Worm (Caenorhabditis elegans) whole organism, early embryonic: ENCODE data around the gene scrm-7.

Experiments used
- B0310.2 ChIP-seq: sonication (generic microtip); optimal IDR thresholded peaks from 2 replicates; lab custom pipeline; 2016; ENCODE audit warnings: mild to moderate bottlenecking, missing genetic modification characterization, missing compliant biosample characterization
- F13C5.2 ChIP-seq: sonication (generic microtip); optimal IDR thresholded peaks from 2 replicates; lab custom pipeline; 2017; ENCODE audit warnings: mild to moderate bottlenecking, missing genetic modification characterization, inconsistent platforms, missing compliant biosample characterization
- aly-1 ChIP-seq: sonication (generic microtip); optimal IDR thresholded peaks from 2 replicates; lab custom pipeline; 2016; ENCODE audit warnings: missing genetic modification characterization, missing compliant biosample characterization
- ama-1 ChIP-seq: fragments of 150-350 bp; optimal IDR thresholded peaks from 2 replicates; lab custom pipeline; 2014
- ceh-13 ChIP-seq: fragments of 200-800 bp; sonication (Bioruptor generic); optimal IDR thresholded peaks from 2 replicates; lab custom pipeline; 2018; ENCODE audit warnings: mild to moderate bottlenecking, missing genetic modification characterization, missing compliant biosample characterization
- ceh-36 ChIP-seq: sonication (generic microtip); optimal IDR thresholded peaks from 2 replicates; lab custom pipeline; 2016; ENCODE audit warnings: missing genetic modification characterization, inconsistent platforms, missing compliant biosample characterization
- ets-7 ChIP-seq: sonication (generic microtip); optimal IDR thresholded peaks from 2 replicates; lab custom pipeline; 2016; ENCODE audit warnings: missing genotype, missing genetic modification characterization, missing compliant biosample characterization
- flt-1 ChIP-seq: fragments of 200-800 bp; sonication (Bioruptor generic); IDR thresholded peaks from 2 replicates; pipeline ENCODE4 v1.3.6; 2022; ENCODE audit warnings: missing genetic modification characterization, missing compliant biosample characterization
- hmbx-1 ChIP-seq: sonication (generic microtip); optimal IDR thresholded peaks from 2 replicates; lab custom pipeline; 2016; ENCODE audit warnings: mild to moderate bottlenecking, missing genetic modification characterization, missing compliant biosample characterization
- hmg-4 ChIP-seq: fragments of 200-800 bp; sonication (Bioruptor generic); optimal IDR thresholded peaks from 2 replicates; lab custom pipeline; 2018; ENCODE audit warnings: mild to moderate bottlenecking, missing genetic modification characterization, missing compliant biosample characterization
- hnd-1 ChIP-seq: sonication (generic microtip); optimal IDR thresholded peaks from 2 replicates; lab custom pipeline; 2016; ENCODE audit warnings: missing genetic modification characterization, missing compliant biosample characterization
- pes-1 ChIP-seq: fragments of 200-800 bp; sonication (Bioruptor generic); IDR thresholded peaks from 2 replicates; pipeline ENCODE4 v1.3.6; 2022; ENCODE audit warnings: missing genetic modification reagents, missing genetic modification characterization, missing compliant biosample characterization
- scrt-1 ChIP-seq: fragments of 200-800 bp; sonication (Bioruptor generic); IDR thresholded peaks from 2 replicates; pipeline ENCODE4 v1.3.6; 2022; ENCODE audit warnings: missing genetic modification characterization, missing compliant biosample characterization
- sea-1 ChIP-seq: fragments of 200-800 bp; sonication (Bioruptor generic); conservative IDR thresholded peaks from 2 replicates; pipeline ENCODE4 v1.3.6; 2022; ENCODE audit warnings: missing genetic modification characterization, missing compliant biosample characterization
- tbx-11 ChIP-seq: fragments of 200-800 bp; sonication (Bioruptor generic); IDR thresholded peaks from 2 replicates; pipeline ENCODE4 v1.3.6; 2022; ENCODE audit warnings: missing genetic modification characterization, missing compliant biosample characterization
- tbx-37 ChIP-seq: fragments of 200-800 bp; sonication (Bioruptor generic); conservative IDR thresholded peaks from 2 replicates; pipeline ENCODE4 v1.3.6; 2022; ENCODE audit warnings: missing genetic modification reagents, missing genetic modification characterization, missing compliant biosample characterization
- tra-4 ChIP-seq: sonication (generic microtip); optimal IDR thresholded peaks from 2 replicates; lab custom pipeline; 2017; ENCODE audit warnings: missing genetic modification characterization, missing compliant biosample characterization

Gene scrm-7

ce11 chrV:14806204-14806737 lies 26.7 kb upstream of the scrm-7 start:
- TF ChIP-seq hmbx-1 (tag; lab: Kevin White, UChicago) (no peak), aly-1 (tag; lab: Kevin White, UChicago) (no peak), hmg-4 (no peak), hnd-1 (tag; lab: Kevin White, UChicago) (no peak), tbx-37 (GFP tag; lab: Robert Waterston, UW) (no peak), B0310.2 (no peak), sea-1 (GFP tag; lab: Robert Waterston, UW) (no peak), flt-1 (GFP tag; lab: Robert Waterston, UW) (no peak), ets-7 (tag; lab: Kevin White, UChicago) (no peak), ceh-36 (tag; lab: Kevin White, UChicago) (no peak), tbx-11 (GFP tag; lab: Robert Waterston, UW) (no peak), F13C5.2 (tag; lab: Kevin White, UChicago) (no peak), tra-4 (no peak), ama-1 (lab: Kevin White, UChicago) (no peak), pes-1 (GFP tag; lab: Robert Waterston, UW) (no peak), ceh-13 (GFP tag; lab: Kevin White, UChicago) (no peak)

- TF ChIP-seq B0310.2 (no peak), flt-1 (GFP tag; lab: Robert Waterston, UW) (no peak), tra-4 (no peak), hmg-4 (no peak), pes-1 (GFP tag; lab: Robert Waterston, UW) (no peak), tbx-37 (GFP tag; lab: Robert Waterston, UW) (no peak), ceh-13 (GFP tag; lab: Kevin White, UChicago) (no peak), hnd-1 (tag; lab: Kevin White, UChicago) (no peak), ama-1 (lab: Kevin White, UChicago) (no peak), F13C5.2 (tag; lab: Kevin White, UChicago) (no peak), aly-1 (tag; lab: Kevin White, UChicago) (no peak), ceh-36 (tag; lab: Kevin White, UChicago) (no peak), sea-1 (GFP tag; lab: Robert Waterston, UW) (no peak)
Measured at ce11 chrV:14800402-14800801, 20.9 kb upstream of the scrm-7 start.

- TF ChIP-seq F13C5.2 (tag; lab: Kevin White, UChicago): no peak
Measured at ce11 chrV:14797886-14798285, 18.3 kb upstream of the scrm-7 start.

- TF ChIP-seq pes-1 (GFP tag; lab: Robert Waterston, UW) (no peak), aly-1 (tag; lab: Kevin White, UChicago) (no peak), flt-1 (GFP tag; lab: Robert Waterston, UW) (no peak)
Measured at ce11 chrV:14793043-14793442, 13.5 kb upstream of the scrm-7 start.

- no peak for TF ChIP-seq flt-1 (GFP tag; lab: Robert Waterston, UW)
- no peak for TF ChIP-seq ets-7 (tag; lab: Kevin White, UChicago)
- TF ChIP-seq hmbx-1 (tag; lab: Kevin White, UChicago): no peak
- TF ChIP-seq ama-1 (lab: Kevin White, UChicago): no peak
- no peak for TF ChIP-seq tra-4
- no peak for TF ChIP-seq ceh-36 (tag; lab: Kevin White, UChicago)
- TF ChIP-seq B0310.2: no peak
- TF ChIP-seq hnd-1 (tag; lab: Kevin White, UChicago): no peak
- TF ChIP-seq scrt-1 (GFP tag; lab: Robert Waterston, UW): no peak
- TF ChIP-seq sea-1 (GFP tag; lab: Robert Waterston, UW): no peak
- no peak for TF ChIP-seq tbx-11 (GFP tag; lab: Robert Waterston, UW)
- TF ChIP-seq tbx-37 (GFP tag; lab: Robert Waterston, UW): no peak
- TF ChIP-seq aly-1 (tag; lab: Kevin White, UChicago): no peak
Measured at ce11 chrV:14792346-14792745, 12.8 kb upstream of the scrm-7 start.

ce11 chrV:14791703-14792102 lies 12.2 kb upstream of the scrm-7 start:
- TF ChIP-seq hmg-4: no peak
- no peak for TF ChIP-seq hnd-1 (tag; lab: Kevin White, UChicago)
- TF ChIP-seq tbx-11 (GFP tag; lab: Robert Waterston, UW): no peak
- peak; percentile 26 for TF ChIP-seq ceh-36 (tag; lab: Kevin White, UChicago)

ce11 chrV:14790792-14791191 lies 11.2 kb upstream of the scrm-7 start:
- TF ChIP-seq pes-1 (GFP tag; lab: Robert Waterston, UW) (no peak), aly-1 (tag; lab: Kevin White, UChicago) (no peak), flt-1 (GFP tag; lab: Robert Waterston, UW) (no peak), tbx-11 (GFP tag; lab: Robert Waterston, UW) (no peak), tbx-37 (GFP tag; lab: Robert Waterston, UW) (no peak), hmbx-1 (tag; lab: Kevin White, UChicago) (no peak), ceh-36 (tag; lab: Kevin White, UChicago) (no peak), B0310.2 (no peak), scrt-1 (GFP tag; lab: Robert Waterston, UW) (no peak), sea-1 (GFP tag; lab: Robert Waterston, UW) (no peak), F13C5.2 (tag; lab: Kevin White, UChicago) (no peak), hmg-4 (no peak), ets-7 (tag; lab: Kevin White, UChicago) (no peak), ceh-13 (GFP tag; lab: Kevin White, UChicago) (no peak), hnd-1 (tag; lab: Kevin White, UChicago) (no peak), tra-4 (no peak), ama-1 (lab: Kevin White, UChicago) (no peak)

- TF ChIP-seq sea-1 (GFP tag; lab: Robert Waterston, UW) (no peak), tbx-37 (GFP tag; lab: Robert Waterston, UW) (no peak), scrt-1 (GFP tag; lab: Robert Waterston, UW) (no peak), hmg-4 (no peak), hmbx-1 (tag; lab: Kevin White, UChicago) (no peak), ama-1 (lab: Kevin White, UChicago) (no peak), ceh-36 (tag; lab: Kevin White, UChicago) (no peak), hnd-1 (tag; lab: Kevin White, UChicago) (no peak), aly-1 (tag; lab: Kevin White, UChicago) (no peak), flt-1 (GFP tag; lab: Robert Waterston, UW) (no peak), tbx-11 (GFP tag; lab: Robert Waterston, UW) (no peak)
Measured at ce11 chrV:14788462-14788861, 8.9 kb upstream of the scrm-7 start.
